Fruit fly (Drosophila melanogaster): ENCODE results near the gene CG7778.

The CG7778 gene

DNA sequence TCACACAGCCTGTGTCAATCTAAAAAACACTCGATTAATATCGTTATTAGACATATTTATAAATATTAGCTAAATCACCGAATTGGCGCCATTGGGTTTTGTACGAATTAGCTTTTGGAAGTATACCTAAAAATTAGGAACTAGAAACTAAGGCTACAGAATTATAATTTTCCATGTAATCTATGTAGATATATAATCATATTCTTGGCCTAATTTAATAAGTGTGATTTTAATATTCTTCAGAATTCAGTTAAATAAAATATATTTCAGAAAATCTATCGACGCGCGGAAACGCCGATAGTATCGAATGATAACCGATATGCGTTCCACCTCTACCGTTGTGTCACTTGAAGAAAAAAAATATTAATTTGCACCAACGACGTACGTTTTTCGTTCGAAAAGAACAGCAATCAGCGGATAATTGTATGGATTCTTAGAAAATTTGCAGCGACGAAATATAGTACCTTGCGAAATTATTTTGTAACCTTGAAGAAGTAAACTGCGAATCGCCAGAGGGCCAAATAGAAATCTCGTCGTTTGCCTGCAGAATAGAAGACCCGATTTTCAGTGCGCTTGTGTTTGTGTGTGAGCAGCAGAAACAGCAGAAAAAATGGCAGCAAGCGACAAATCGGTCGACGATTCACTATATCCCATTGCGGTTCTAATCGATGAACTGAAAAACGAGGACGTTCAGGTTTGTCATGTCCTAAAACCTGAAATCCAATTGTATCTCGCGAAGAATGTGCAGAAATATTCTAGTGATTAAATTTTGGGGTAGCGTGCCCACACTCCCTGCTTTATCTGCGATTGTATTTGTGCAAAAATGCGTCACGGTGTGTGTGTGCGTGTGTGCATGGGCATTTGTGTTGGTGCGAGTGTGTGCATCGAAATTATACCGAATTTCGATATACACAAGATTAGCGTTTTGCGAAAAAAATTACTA lies 19.6 kb downstream of the CG7778 start, which contains the start of gene Pp2A-29B (continued):
- TF ChIP-seq sima (GFP tag; optimal IDR thresholded peaks at IDR 0.05), result no peak
- TF ChIP-seq CG14710 (tag; optimal IDR thresholded peaks at IDR 0.05), result peak; percentile 83
- TF ChIP-seq CG11723 (GFP tag; optimal IDR thresholded peaks at IDR 0.05), result no peak
- no peak for TF ChIP-seq lov (optimal IDR thresholded peaks at IDR 0.05)
- no peak for TF ChIP-seq lov (GFP tag; IDR thresholded peaks at IDR 0.05)
- TF ChIP-seq CG4707 (GFP tag; optimal IDR thresholded peaks at IDR 0.05), result no peak
- TF ChIP-seq CG3065 (GFP tag; optimal IDR thresholded peaks at IDR 0.05), result no peak
- no peak for TF ChIP-seq Hr78 (GFP tag; optimal IDR thresholded peaks at IDR 0.05)
- no peak for TF ChIP-seq unpg (GFP tag; optimal IDR thresholded peaks at IDR 0.05)
- no peak for TF ChIP-seq Ravus (GFP tag; IDR thresholded peaks at IDR 0.05)
- no peak for TF ChIP-seq GATAe (GFP tag; conservative IDR thresholded peaks at IDR 0.05)
- no peak for TF ChIP-seq nom (GFP tag; optimal IDR thresholded peaks at IDR 0.05)
- TF ChIP-seq sob (GFP tag; IDR thresholded peaks at IDR 0.05), result 0 out of 2 replicates have a peak, but pooled peaks have one; percentile 30
- TF ChIP-seq CG10431 (GFP tag; optimal IDR thresholded peaks at IDR 0.05), result no peak
- peak; percentile 13 for TF ChIP-seq CG8290 (GFP tag; optimal IDR thresholded peaks at IDR 0.05)
- no peak for TF ChIP-seq CG8290 (tag; optimal IDR thresholded peaks at IDR 0.05)
- TF ChIP-seq CG16815 (GFP tag; optimal IDR thresholded peaks at IDR 0.05), result no peak
- no peak for TF ChIP-seq CG7357 (GFP tag; IDR thresholded peaks at IDR 0.05)
- TF ChIP-seq CG10321 (GFP tag; IDR thresholded peaks at IDR 0.05), result no peak
- no peak for TF ChIP-seq btn (GFP tag; optimal IDR thresholded peaks at IDR 0.05)
- TF ChIP-seq da (GFP tag; optimal IDR thresholded peaks at IDR 0.05), result no peak
- no peak for TF ChIP-seq CG13624 (GFP tag; optimal IDR thresholded peaks at IDR 0.05)
- TF ChIP-seq prd (optimal IDR thresholded peaks at IDR 0.05), result no peak
- TF ChIP-seq prd (GFP tag; IDR thresholded peaks at IDR 0.05), result peak; percentile 24; the same call in 1 of the 3 replicates
- no peak for TF ChIP-seq CG1603 (tag; optimal IDR thresholded peaks at IDR 0.05)
- no peak for TF ChIP-seq salm (tag; optimal IDR thresholded peaks at IDR 0.05)
- no peak for TF ChIP-seq Nf-YA (GFP tag; IDR thresholded peaks at IDR 0.05)
- TF ChIP-seq CG11247 (GFP tag; IDR thresholded peaks at IDR 0.05), result no peak
- TF ChIP-seq trem (tag; optimal IDR thresholded peaks at IDR 0.05), result peak; percentile 80
- TF ChIP-seq kah (GFP tag; optimal IDR thresholded peaks at IDR 0.05), result no peak
- TF ChIP-seq slp2 (GFP tag; optimal IDR thresholded peaks at IDR 0.05), result no peak
- TF ChIP-seq tll (GFP tag; optimal IDR thresholded peaks at IDR 0.05), result no peak
- TF ChIP-seq CG12071 (GFP tag; optimal IDR thresholded peaks at IDR 0.05), result no peak
- peak; percentile 100 for TF ChIP-seq inv (GFP tag; IDR thresholded peaks at IDR 0.05; ENCODE audit: partially characterized antibody)
- peak; percentile 45; the same call in 1 of the 2 replicates for TF ChIP-seq klu (GFP tag; IDR thresholded peaks at IDR 0.05)
- peak; percentile 87 for TF ChIP-seq MESR4 (GFP tag; optimal IDR thresholded peaks at IDR 0.05)
- no peak for TF ChIP-seq CG5180 (GFP tag; optimal IDR thresholded peaks at IDR 0.05)
- TF ChIP-seq CG30431 (GFP tag; optimal IDR thresholded peaks at IDR 0.05), result no peak
- peak; percentile 97 for TF ChIP-seq CG34224 (GFP tag; IDR thresholded peaks at IDR 0.05; ENCODE audit: partially characterized antibody)
- peak; percentile 98 for TF ChIP-seq cg (GFP tag; optimal IDR thresholded peaks at IDR 0.05)
- no peak for TF ChIP-seq CG3163 (GFP tag; optimal IDR thresholded peaks at IDR 0.05)
- no peak for TF ChIP-seq wek (GFP tag; optimal IDR thresholded peaks at IDR 0.05)
- no peak for TF ChIP-seq ftz-f1 (GFP tag; optimal IDR thresholded peaks at IDR 0.05)
- no peak for TF ChIP-seq emc (GFP tag; optimal IDR thresholded peaks at IDR 0.05)
- no peak for TF ChIP-seq CG2889 (GFP tag; IDR thresholded peaks at IDR 0.05)
- no peak for TF ChIP-seq CrebB (tag; optimal IDR thresholded peaks at IDR 0.05)
- no peak for TF ChIP-seq ind (GFP tag; optimal IDR thresholded peaks at IDR 0.05)
- TF ChIP-seq crp (GFP tag; optimal IDR thresholded peaks at IDR 0.05), result no peak
- no peak for TF ChIP-seq CG10959 (GFP tag; IDR thresholded peaks at IDR 0.05)

All from whole organism, embryonic.